Fruit fly (Drosophila melanogaster) whole organism, embryonic: ENCODE data around the gene cysu.

Source experiments
- ATbp ChIP-seq: fragments of 200-800 bp; sonication (Bioruptor generic); optimal IDR thresholded peaks from 2 replicates; lab custom pipeline; 2017; ENCODE audit warnings: missing biosample characterization, mild to moderate bottlenecking, missing genetic modification characterization, missing genetic modification reagents
- Aef1 ChIP-seq: fragments of 200-800 bp; sonication (Bioruptor generic); IDR thresholded peaks from 3 replicates; pipeline ENCODE4 v1.3.6; 2022; ENCODE audit warnings: missing biosample characterization, missing genetic modification characterization
- Bgb ChIP-seq: fragments of 200-800 bp; sonication (Bioruptor generic); IDR thresholded peaks from 2 replicates; pipeline ENCODE4 v1.3.6; 2022; ENCODE audit warnings: missing biosample characterization, missing genetic modification characterization; ENCODE audit not compliant: partially characterized antibody
- CG1024 ChIP-seq: fragments of 200-800 bp; sonication (Bioruptor generic); IDR thresholded peaks from 2 replicates; pipeline ENCODE4 v1.3.6; 2022; ENCODE audit warnings: missing biosample characterization, missing genetic modification characterization
- CG10654 ChIP-seq: fragments of 200-800 bp; sonication (Bioruptor generic); optimal IDR thresholded peaks from 2 replicates; lab custom pipeline; 2016; ENCODE audit warnings: missing biosample characterization, missing genetic modification characterization
- CG11398 ChIP-seq: fragments of 200-800 bp; sonication (Bioruptor generic); optimal IDR thresholded peaks from 2 replicates; lab custom pipeline; 2016; ENCODE audit warnings: missing biosample characterization, missing genetic modification characterization
- CG12236 ChIP-seq: fragments of 200-800 bp; sonication (Bioruptor generic); optimal IDR thresholded peaks from 2 replicates; lab custom pipeline; 2016; ENCODE audit warnings: missing biosample characterization, missing genetic modification characterization
- CG12769 ChIP-seq: fragments of 200-800 bp; sonication (Bioruptor generic); optimal IDR thresholded peaks from 2 replicates; lab custom pipeline; 2019; ENCODE audit warnings: missing biosample characterization, mild to moderate bottlenecking, missing genetic modification characterization, moderate library complexity
- CG15011 ChIP-seq: fragments of 200-800 bp; sonication (Bioruptor generic); optimal IDR thresholded peaks from 3 replicates; lab custom pipeline; 2018; ENCODE audit warnings: missing biosample characterization, mild to moderate bottlenecking, missing genetic modification characterization
- CG1603 ChIP-seq: fragments of 200-800 bp; sonication (Bioruptor generic); optimal IDR thresholded peaks from 2 replicates; lab custom pipeline; 2019; ENCODE audit warnings: missing biosample characterization, mild to moderate bottlenecking, missing genetic modification characterization, moderate library complexity
- CG16779 ChIP-seq: fragments of 200-800 bp; sonication (Bioruptor generic); IDR thresholded peaks from 2 replicates; pipeline ENCODE4 v1.3.6; 2022; ENCODE audit warnings: missing biosample characterization, missing genetic modification characterization
- CG1792 ChIP-seq: fragments of 200-800 bp; sonication (Bioruptor generic); optimal IDR thresholded peaks from 2 replicates; lab custom pipeline; 2016; ENCODE audit warnings: missing biosample characterization, missing genetic modification characterization
- CG2678 ChIP-seq: fragments of 200-800 bp; sonication (Bioruptor generic); optimal IDR thresholded peaks from 3 replicates; lab custom pipeline; 2019; ENCODE audit warnings: missing biosample characterization, mild to moderate bottlenecking, missing genetic modification characterization, moderate library complexity
- CG7357 ChIP-seq: fragments of 200-800 bp; sonication (Bioruptor generic); IDR thresholded peaks from 3 replicates; pipeline ENCODE4 v1.3.6; 2022; ENCODE audit warnings: missing biosample characterization, missing genetic modification characterization
- CG7556 ChIP-seq: fragments of 200-800 bp; sonication (Bioruptor generic); optimal IDR thresholded peaks from 2 replicates; lab custom pipeline; 2017; ENCODE audit warnings: missing biosample characterization, mild to moderate bottlenecking, missing genetic modification characterization
- CG8478 ChIP-seq: fragments of >200 bp; optimal IDR thresholded peaks from 2 replicates; lab custom pipeline; 2018
- CG8765 ChIP-seq: fragments of 200-800 bp; sonication (Bioruptor generic); IDR thresholded peaks from 2 replicates; pipeline ENCODE4 v1.3.6; 2022; ENCODE audit warnings: missing biosample characterization, missing genetic modification characterization
- CG9215 ChIP-seq: fragments of 200-800 bp; sonication (Bioruptor generic); IDR thresholded peaks from 2 replicates; pipeline ENCODE4 v1.3.6; 2022; ENCODE audit warnings: missing biosample characterization, missing genetic modification characterization
- CG9437 ChIP-seq: fragments of 200-800 bp; sonication (Bioruptor generic); optimal IDR thresholded peaks from 2 replicates; lab custom pipeline; 2018; ENCODE audit warnings: missing biosample characterization, mild to moderate bottlenecking, missing genetic modification characterization
- Chrac-16 ChIP-seq: fragments of 200-800 bp; sonication (Bioruptor generic); optimal IDR thresholded peaks from 3 replicates; lab custom pipeline; 2016; ENCODE audit warnings: missing biosample characterization, missing genetic modification characterization
- Dad ChIP-seq: fragments of 200-800 bp; sonication (Bioruptor generic); optimal IDR thresholded peaks from 3 replicates; lab custom pipeline; 2016; ENCODE audit warnings: missing biosample characterization, missing genetic modification characterization
- Lhr ChIP-seq: fragments of 200-800 bp; sonication (Bioruptor generic); optimal IDR thresholded peaks from 3 replicates; lab custom pipeline; 2017; ENCODE audit warnings: mild to moderate bottlenecking, missing biosample characterization, missing genetic modification reagents, missing genetic modification characterization
- MESR4 ChIP-seq: fragments of 200-800 bp; sonication (Bioruptor generic); optimal IDR thresholded peaks from 2 replicates; lab custom pipeline; 2018; ENCODE audit warnings: missing biosample characterization, mild to moderate bottlenecking, missing genetic modification characterization, moderate library complexity
- NFAT ChIP-seq: fragments of 200-800 bp; sonication (Bioruptor generic); IDR thresholded peaks from 2 replicates; pipeline ENCODE4 v1.3.6; 2022; ENCODE audit warnings: missing biosample characterization, missing genetic modification characterization
- NK7.1 ChIP-seq: fragments of 200-800 bp; sonication (Bioruptor generic); optimal IDR thresholded peaks from 3 replicates; lab custom pipeline; 2016; ENCODE audit warnings: missing biosample characterization, missing genetic modification characterization
- Sin3A ChIP-seq: fragments of >200 bp; optimal IDR thresholded peaks from 2 replicates; lab custom pipeline; 2018
- Spps ChIP-seq: fragments of 200-800 bp; sonication (Bioruptor generic); optimal IDR thresholded peaks from 2 replicates; lab custom pipeline; 2018; ENCODE audit warnings: missing biosample characterization, mild to moderate bottlenecking, missing genetic modification characterization
- Ssrp ChIP-seq: fragments of 200-800 bp; sonication (Bioruptor generic); optimal IDR thresholded peaks from 2 replicates; lab custom pipeline; 2018; ENCODE audit warnings: missing biosample characterization, mild to moderate bottlenecking, missing genetic modification characterization, moderate library complexity
- Xbp1 ChIP-seq: fragments of 200-800 bp; sonication (Bioruptor generic); optimal IDR thresholded peaks from 3 replicates; lab custom pipeline; 2016; ENCODE audit warnings: missing biosample characterization, mild to moderate bottlenecking, missing genetic modification characterization
- ase ChIP-seq: fragments of 200-800 bp; sonication (Bioruptor generic); IDR thresholded peaks from 3 replicates; pipeline ENCODE4 v1.3.6; 2022; ENCODE audit warnings: missing biosample characterization, missing genetic modification characterization
- ato ChIP-seq: fragments of 200-800 bp; sonication (Bioruptor generic); IDR thresholded peaks from 2 replicates; pipeline ENCODE4 v1.3.6; 2022; ENCODE audit warnings: missing biosample characterization, missing genetic modification characterization; ENCODE audit not compliant: partially characterized antibody
- br ChIP-seq: fragments of >200 bp; optimal IDR thresholded peaks from 2 replicates; lab custom pipeline; 2017
- chif ChIP-seq, 2 experiments: fragments of 200-800 bp; sonication (Bioruptor generic); optimal IDR thresholded peaks; 3 replicates each; lab custom pipeline; 2016; ENCODE audit warnings: missing biosample characterization in 2 of 2, missing genetic modification characterization in 2 of 2
- croc ChIP-seq: fragments of 200-800 bp; sonication (Bioruptor generic); conservative IDR thresholded peaks from 3 replicates; pipeline ENCODE4 v1.3.6; 2022; ENCODE audit warnings: missing biosample characterization, missing genetic modification characterization
- crol ChIP-seq: fragments of 200-800 bp; sonication (Bioruptor generic); IDR thresholded peaks from 2 replicates; pipeline ENCODE4 v1.3.6; 2022; ENCODE audit warnings: missing biosample characterization, missing genetic modification characterization
- da ChIP-seq: fragments of 200-800 bp; sonication (Bioruptor generic); optimal IDR thresholded peaks from 2 replicates; lab custom pipeline; 2016; ENCODE audit warnings: missing biosample characterization, missing genetic modification characterization
- en ChIP-seq: fragments of 200-800 bp; sonication (Bioruptor generic); optimal IDR thresholded peaks from 2 replicates; lab custom pipeline; 2016; ENCODE audit warnings: missing biosample characterization, missing genetic modification characterization
- exex ChIP-seq: fragments of 200-800 bp; sonication (Bioruptor generic); optimal IDR thresholded peaks from 4 replicates; lab custom pipeline; 2018; ENCODE audit warnings: missing biosample characterization, mild to moderate bottlenecking, missing genetic modification characterization, moderate library complexity
- gsb-n ChIP-seq: fragments of 200-800 bp; sonication (Bioruptor generic); optimal IDR thresholded peaks from 3 replicates; lab custom pipeline; 2018; ENCODE audit warnings: missing biosample characterization, mild to moderate bottlenecking, missing genetic modification characterization
- hkb ChIP-seq, 2 experiments: fragments of 200-800 bp in 1 of 2; fragments of >200 bp in 1 of 2; sonication (Bioruptor generic) in 1 of 2; IDR thresholded peaks in 1 of 2; optimal IDR thresholded peaks in 1 of 2; 2 replicates each; pipeline versions ENCODE4 v1.3.6 to Lab custom; 2017 to 2022; ENCODE audit warnings: missing biosample characterization in 1 of 2, missing genetic modification characterization in 1 of 2
- ind ChIP-seq: fragments of 200-800 bp; sonication (Bioruptor generic); optimal IDR thresholded peaks from 3 replicates; lab custom pipeline; 2016; ENCODE audit warnings: missing biosample characterization, missing genetic modification characterization
- lilli ChIP-seq: fragments of 200-800 bp; sonication (Bioruptor generic); optimal IDR thresholded peaks from 3 replicates; lab custom pipeline; 2016; ENCODE audit warnings: missing biosample characterization, missing genetic modification characterization
- phol ChIP-seq: fragments of 200-800 bp; sonication (Bioruptor generic); optimal IDR thresholded peaks from 3 replicates; lab custom pipeline; 2018; ENCODE audit warnings: missing biosample characterization, mild to moderate bottlenecking, missing genetic modification characterization, moderate library complexity
- pum ChIP-seq: fragments of 200-800 bp; sonication (Bioruptor generic); optimal IDR thresholded peaks from 2 replicates; lab custom pipeline; 2016; ENCODE audit warnings: missing biosample characterization, missing genetic modification characterization
- sd ChIP-seq: fragments of 200-800 bp; sonication (Bioruptor generic); optimal IDR thresholded peaks from 3 replicates; lab custom pipeline; 2018; ENCODE audit warnings: missing biosample characterization, mild to moderate bottlenecking, missing genetic modification characterization, moderate library complexity
- slbo ChIP-seq: fragments of 200-800 bp; sonication (Bioruptor generic); IDR thresholded peaks from 2 replicates; pipeline ENCODE4 v1.3.6; 2022; ENCODE audit warnings: missing biosample characterization, missing genetic modification characterization
- sr ChIP-seq: fragments of 200-800 bp; sonication (Bioruptor generic); IDR thresholded peaks from 3 replicates; pipeline ENCODE4 v1.3.6; 2022; ENCODE audit warnings: missing biosample characterization, missing genetic modification characterization
- stwl ChIP-seq: fragments of 200-800 bp; sonication (Bioruptor generic); optimal IDR thresholded peaks from 3 replicates; lab custom pipeline; 2018; ENCODE audit warnings: missing biosample characterization, mild to moderate bottlenecking, missing genetic modification characterization, moderate library complexity
- ttk ChIP-seq: fragments of 200-800 bp; sonication (Bioruptor generic); IDR thresholded peaks from 2 replicates; pipeline ENCODE4 v2.1.2; 2022; ENCODE audit warnings: missing biosample characterization, missing genetic modification characterization
- vnd ChIP-seq: fragments of 200-800 bp; sonication (Bioruptor generic); IDR thresholded peaks from 3 replicates; pipeline ENCODE4 v1.3.6; 2022; ENCODE audit warnings: missing biosample characterization, missing genetic modification characterization; ENCODE audit not compliant: partially characterized antibody
- vvl ChIP-seq: fragments of 200-800 bp; sonication (Bioruptor generic); IDR thresholded peaks from 2 replicates; pipeline ENCODE4 v1.3.6; 2022; ENCODE audit warnings: missing biosample characterization, missing genetic modification characterization
- zfh1 ChIP-seq: fragments of 200-800 bp; sonication (Bioruptor generic); IDR thresholded peaks from 3 replicates; pipeline ENCODE4 v1.3.6; 2022; ENCODE audit warnings: missing biosample characterization, missing genetic modification characterization

cysu gene

dm6 chr3R:17400675-17401118 is 24.9 kb upstream of the cysu start (continued):
- TF ChIP-seq NK7.1 (GFP tag; lab: Kevin White, UChicago) (no peak), ase (GFP tag; lab: Robert Waterston, UW) (no peak), CG7556 (GFP tag; lab: Kevin White, UChicago) (peak; percentile 0), NFAT (GFP tag; lab: Robert Waterston, UW) (no peak), CG12769 (no peak), CG12236 (no peak), CG15011 (GFP tag; lab: Kevin White, UChicago) (peak; percentile 22), pum (no peak), CG1792 (GFP tag; lab: Kevin White, UChicago) (peak; percentile 27), ato (no peak), vvl (no peak), sr (GFP tag; lab: Robert Waterston, UW) (no peak), hkb (optimal IDR thresholded peaks at IDR 0.05; lab: Kevin White, UChicago) (no peak), hkb (GFP tag; IDR thresholded peaks at IDR 0.05; lab: Robert Waterston, UW) (peak; percentile 80), crol (no peak), CG11398 (GFP tag; lab: Kevin White, UChicago) (no peak), ttk (GFP tag; lab: Robert Waterston, UW) (peak; percentile 16; the same call in 1 of the 2 replicates), Sin3A (no peak), CG2678 (tag; lab: Kevin White, UChicago) (peak; percentile 49), Chrac-16 (GFP tag; lab: Kevin White, UChicago) (no peak), slbo (GFP tag; lab: Robert Waterston, UW) (no peak), ind (GFP tag; lab: Kevin White, UChicago) (peak; percentile 30), CG16779 (GFP tag; lab: Robert Waterston, UW) (no peak), gsb-n (tag; lab: Kevin White, UChicago) (no peak), stwl (tag; lab: Kevin White, UChicago) (no peak), croc (GFP tag; lab: Robert Waterston, UW) (0 out of 3 replicates have a peak, but pooled peaks have one; percentile 24), Lhr (GFP tag; lab: Kevin White, UChicago) (no peak), zfh1 (no peak), Bgb (GFP tag; lab: Robert Waterston, UW) (no peak), Spps (tag; lab: Kevin White, UChicago) (no peak), vnd (no peak), Dad (GFP tag; lab: Kevin White, UChicago) (peak; percentile 1), CG9437 (no peak), CG10654 (GFP tag; lab: Kevin White, UChicago) (peak; percentile 48), phol (tag; lab: Kevin White, UChicago) (peak; percentile 77), CG8765 (no peak), br (lab: Kevin White, UChicago) (no peak), chif (GFP tag; optimal IDR thresholded peaks at IDR 0.05; lab: Kevin White, UChicago) (peak in 1 of 2 experiments; percentile 49), ATbp (GFP tag; lab: Kevin White, UChicago) (no peak), sd (tag; lab: Kevin White, UChicago) (no peak), Aef1 (peak; percentile 25; the same call in 2 of the 3 replicates), en (GFP tag; lab: Kevin White, UChicago) (peak; percentile 26), da (no peak), Ssrp (no peak), CG9215 (GFP tag; lab: Robert Waterston, UW) (no peak), CG8478 (no peak), lilli (GFP tag; lab: Kevin White, UChicago) (no peak), CG1024 (0 out of 2 replicates have a peak, but pooled peaks have one; percentile 17), exex (no peak), CG1603 (tag; lab: Kevin White, UChicago) (peak; percentile 32), Xbp1 (GFP tag; lab: Kevin White, UChicago) (no peak), MESR4 (GFP tag; lab: Kevin White, UChicago) (no peak), CG7357 (no peak)
